Fruit fly (Drosophila melanogaster) whole organism, embryonic: ENCODE data around the gene CG7912.

Experiments used
- Ada2b ChIP-seq: fragments of 200-800 bp; sonication (Bioruptor generic); IDR thresholded peaks from 2 replicates; pipeline ENCODE4 v1.3.6; 2022; ENCODE audit warnings: missing biosample characterization, missing genetic modification characterization
- Atf3 ChIP-seq: fragments of 200-800 bp; sonication (Bioruptor generic); optimal IDR thresholded peaks from 3 replicates; lab custom pipeline; 2016; ENCODE audit warnings: missing biosample characterization, missing genetic modification characterization
- Awh ChIP-seq: fragments of 200-800 bp; sonication (Bioruptor generic); IDR thresholded peaks from 2 replicates; pipeline ENCODE4, ENCODE4 v1.3.6; 2022; ENCODE audit warnings: missing biosample characterization, missing genetic modification characterization
- CG1024 ChIP-seq: fragments of 200-800 bp; sonication (Bioruptor generic); IDR thresholded peaks from 2 replicates; pipeline ENCODE4 v1.3.6; 2022; ENCODE audit warnings: missing biosample characterization, missing genetic modification characterization
- CG11093 ChIP-seq: fragments of 200-800 bp; sonication (Bioruptor generic); IDR thresholded peaks from 3 replicates; pipeline ENCODE4 v1.3.6; 2022; ENCODE audit warnings: missing biosample characterization, missing genetic modification characterization
- CG15696 ChIP-seq: fragments of 200-800 bp; sonication (Bioruptor generic); optimal IDR thresholded peaks from 2 replicates; lab custom pipeline; 2019; ENCODE audit warnings: missing biosample characterization, mild to moderate bottlenecking, missing genetic modification characterization, moderate library complexity
- CG17912 ChIP-seq: fragments of 200-800 bp; sonication (Bioruptor generic); optimal IDR thresholded peaks from 2 replicates; lab custom pipeline; 2018; ENCODE audit warnings: missing biosample characterization, mild to moderate bottlenecking, missing genetic modification characterization
- CG3163 ChIP-seq: fragments of 200-800 bp; sonication (Bioruptor generic); optimal IDR thresholded peaks from 3 replicates; lab custom pipeline; 2016; ENCODE audit warnings: missing biosample characterization, missing genetic modification characterization
- CG4424 ChIP-seq: fragments of 200-800 bp; sonication (Bioruptor generic); optimal IDR thresholded peaks from 3 replicates; lab custom pipeline; 2016; ENCODE audit warnings: missing biosample characterization, missing genetic modification characterization
- CG4730 ChIP-seq: fragments of 200-800 bp; sonication (Bioruptor generic); IDR thresholded peaks from 2 replicates; pipeline ENCODE4 v1.3.6; 2022; ENCODE audit warnings: missing biosample characterization, missing genetic modification characterization
- CG6765 ChIP-seq: fragments of 200-800 bp; sonication (Bioruptor generic); optimal IDR thresholded peaks from 3 replicates; lab custom pipeline; 2017; ENCODE audit warnings: missing biosample characterization, mild to moderate bottlenecking, missing genetic modification characterization
- CG6791 ChIP-seq: fragments of 200-800 bp; sonication (Bioruptor generic); IDR thresholded peaks from 3 replicates; pipeline ENCODE4 v1.3.6; 2022; ENCODE audit warnings: missing biosample characterization, missing genetic modification characterization; ENCODE audit not compliant: partially characterized antibody
- CG7372 ChIP-seq: fragments of 200-800 bp; sonication (Bioruptor generic); IDR thresholded peaks from 2 replicates; pipeline ENCODE4 v1.3.6; 2022; ENCODE audit warnings: missing biosample characterization, missing genetic modification characterization
- CG7987 ChIP-seq: fragments of 200-800 bp; sonication (Bioruptor generic); optimal IDR thresholded peaks from 2 replicates; lab custom pipeline; 2018; ENCODE audit warnings: missing biosample characterization, mild to moderate bottlenecking, missing genetic modification characterization, moderate library complexity
- CG8944 ChIP-seq: fragments of 200-800 bp; sonication (Bioruptor generic); optimal IDR thresholded peaks from 3 replicates; lab custom pipeline; 2016; ENCODE audit warnings: missing biosample characterization, missing genetic modification characterization
- CTCF ChIP-seq: fragments of 200-800 bp; sonication (Bioruptor generic); optimal IDR thresholded peaks from 2 replicates; lab custom pipeline; 2017; ENCODE audit warnings: missing biosample characterization, mild to moderate bottlenecking, missing genetic modification characterization, moderate library complexity
- Chrac-16 ChIP-seq: fragments of 200-800 bp; sonication (Bioruptor generic); optimal IDR thresholded peaks from 3 replicates; lab custom pipeline; 2016; ENCODE audit warnings: missing biosample characterization, missing genetic modification characterization
- CkIIα-i1 ChIP-seq: fragments of 200-800 bp; sonication (Bioruptor generic); IDR thresholded peaks from 2 replicates; pipeline ENCODE4 v1.3.6; 2022; ENCODE audit warnings: missing biosample characterization, missing genetic modification characterization
- Dip3 ChIP-seq: fragments of 200-800 bp; sonication (Bioruptor generic); optimal IDR thresholded peaks from 3 replicates; lab custom pipeline; 2016; ENCODE audit warnings: missing biosample characterization, missing genetic modification characterization
- Drgx ChIP-seq: fragments of 200-800 bp; sonication (Bioruptor generic); IDR thresholded peaks from 2 replicates; pipeline ENCODE4 v1.3.6; 2022; ENCODE audit warnings: missing biosample characterization, missing genetic modification characterization
- Ets97D ChIP-seq: fragments of 200-800 bp; sonication (Bioruptor generic); optimal IDR thresholded peaks from 3 replicates; lab custom pipeline; 2016; ENCODE audit warnings: missing biosample characterization, missing genetic modification characterization
- HLH4C ChIP-seq: fragments of 200-800 bp; sonication (Bioruptor generic); IDR thresholded peaks from 3 replicates; pipeline ENCODE4 v1.3.6; 2022; ENCODE audit warnings: missing biosample characterization, missing genetic modification characterization; ENCODE audit not compliant: partially characterized antibody
- HmgZ ChIP-seq: fragments of 200-800 bp; sonication (Bioruptor generic); optimal IDR thresholded peaks from 2 replicates; lab custom pipeline; 2018; ENCODE audit warnings: missing biosample characterization, mild to moderate bottlenecking, missing genetic modification characterization
- Hr3 ChIP-seq: fragments of 200-800 bp; sonication (Bioruptor generic); optimal IDR thresholded peaks from 3 replicates; lab custom pipeline; 2016; ENCODE audit warnings: missing biosample characterization, missing genetic modification characterization
- Sry-β ChIP-seq: fragments of 200-800 bp; sonication (Bioruptor generic); optimal IDR thresholded peaks from 2 replicates; lab custom pipeline; 2018; ENCODE audit warnings: missing biosample characterization, mild to moderate bottlenecking, missing genetic modification characterization, moderate library complexity
- abd-A ChIP-seq: fragments of 200-800 bp; sonication (Bioruptor generic); optimal IDR thresholded peaks from 3 replicates; lab custom pipeline; 2019; ENCODE audit warnings: missing biosample characterization, mild to moderate bottlenecking, missing genetic modification characterization, moderate library complexity
- al ChIP-seq: fragments of 200-800 bp; sonication (Bioruptor generic); IDR thresholded peaks from 2 replicates; pipeline ENCODE4 v1.3.6; 2022; ENCODE audit warnings: missing biosample characterization, missing genetic modification characterization
- ap ChIP-seq: fragments of 200-800 bp; sonication (Bioruptor generic); IDR thresholded peaks from 2 replicates; pipeline ENCODE4 v1.3.6; 2022; ENCODE audit warnings: missing biosample characterization, missing genetic modification characterization
- ara ChIP-seq: fragments of 200-800 bp; sonication (Bioruptor generic); IDR thresholded peaks from 2 replicates; pipeline ENCODE4 v1.3.6; 2022; ENCODE audit warnings: missing biosample characterization, missing genetic modification characterization
- bcd ChIP-seq: fragments of 200-800 bp; sonication (Bioruptor generic); optimal IDR thresholded peaks from 2 replicates; lab custom pipeline; 2017; ENCODE audit warnings: missing biosample characterization, mild to moderate bottlenecking, missing genetic modification characterization
- btn ChIP-seq: fragments of 200-800 bp; sonication (Bioruptor generic); optimal IDR thresholded peaks from 2 replicates; lab custom pipeline; 2016; ENCODE audit warnings: missing biosample characterization, missing genetic modification characterization
- cas ChIP-seq: fragments of 200-800 bp; sonication (Bioruptor generic); IDR thresholded peaks from 2 replicates; pipeline ENCODE4 v1.3.6; 2022; ENCODE audit warnings: missing biosample characterization, missing genetic modification characterization
- chinmo ChIP-seq: fragments of 200-800 bp; sonication (Bioruptor generic); IDR thresholded peaks from 4 replicates; pipeline ENCODE4 v1.3.6; 2022; ENCODE audit warnings: missing biosample characterization, missing genetic modification characterization; ENCODE audit not compliant: partially characterized antibody
- chm ChIP-seq: fragments of 200-800 bp; sonication (Bioruptor generic); IDR thresholded peaks from 2 replicates; pipeline ENCODE4 v1.3.6; 2022; ENCODE audit warnings: missing biosample characterization, missing genetic modification characterization
- crol ChIP-seq: fragments of 200-800 bp; sonication (Bioruptor generic); IDR thresholded peaks from 2 replicates; pipeline ENCODE4 v1.3.6; 2022; ENCODE audit warnings: missing biosample characterization, missing genetic modification characterization
- da ChIP-seq: fragments of 200-800 bp; sonication (Bioruptor generic); optimal IDR thresholded peaks from 2 replicates; lab custom pipeline; 2016; ENCODE audit warnings: missing biosample characterization, missing genetic modification characterization
- dm ChIP-seq: fragments of 200-800 bp; sonication (Bioruptor generic); optimal IDR thresholded peaks from 3 replicates; lab custom pipeline; 2016; ENCODE audit warnings: missing biosample characterization, missing genetic modification characterization
- emc ChIP-seq: fragments of 200-800 bp; sonication (Bioruptor generic); optimal IDR thresholded peaks from 2 replicates; lab custom pipeline; 2016; ENCODE audit warnings: missing biosample characterization, missing genetic modification characterization
- en ChIP-seq: fragments of 200-800 bp; sonication (Bioruptor generic); optimal IDR thresholded peaks from 2 replicates; lab custom pipeline; 2016; ENCODE audit warnings: missing biosample characterization, missing genetic modification characterization
- esg ChIP-seq: fragments of 200-800 bp; sonication (Bioruptor generic); conservative IDR thresholded peaks from 2 replicates; pipeline ENCODE4 v1.3.6; 2022; ENCODE audit warnings: missing biosample characterization, missing genetic modification characterization
- grn ChIP-seq: fragments of 200-800 bp; sonication (Bioruptor generic); optimal IDR thresholded peaks from 3 replicates; lab custom pipeline; 2017; ENCODE audit warnings: missing biosample characterization, missing genetic modification characterization
- ham ChIP-seq: fragments of 200-800 bp; sonication (Bioruptor generic); IDR thresholded peaks from 2 replicates; pipeline ENCODE4 v1.3.6; 2022; ENCODE audit warnings: missing biosample characterization, missing genetic modification characterization
- hbn ChIP-seq: fragments of 200-800 bp; sonication (Bioruptor generic); IDR thresholded peaks from 2 replicates; pipeline ENCODE4 v1.3.6; 2022; ENCODE audit warnings: missing biosample characterization, missing genetic modification characterization; ENCODE audit not compliant: partially characterized antibody
- hth ChIP-seq: fragments of >200 bp; optimal IDR thresholded peaks from 2 replicates; lab custom pipeline; 2017; ENCODE audit warnings: inconsistent platforms
- lola ChIP-seq, 3 experiments: fragments of >200 bp in 2 of 3; fragments of 200-800 bp in 1 of 3; sonication (Bioruptor generic) in 1 of 3; optimal IDR thresholded peaks; 2 replicates each; lab custom pipeline; 2017 to 2019; ENCODE audit warnings: missing biosample characterization in 3 of 3, missing genetic modification characterization in 3 of 3, mild to moderate bottlenecking in 1 of 3, moderate library complexity in 1 of 3
- nmo ChIP-seq: fragments of 200-800 bp; sonication (Bioruptor generic); optimal IDR thresholded peaks from 2 replicates; lab custom pipeline; 2018; ENCODE audit warnings: missing biosample characterization, mild to moderate bottlenecking, missing genetic modification characterization, moderate library complexity
- psq ChIP-seq: fragments of 200-800 bp; sonication (Bioruptor generic); optimal IDR thresholded peaks from 2 replicates; lab custom pipeline; 2017; ENCODE audit warnings: missing biosample characterization, missing genetic modification characterization
- run ChIP-seq: fragments of 200-800 bp; sonication (Bioruptor generic); optimal IDR thresholded peaks from 3 replicates; lab custom pipeline; 2018; ENCODE audit warnings: missing biosample characterization, mild to moderate bottlenecking, missing genetic modification characterization
- sd ChIP-seq: fragments of 200-800 bp; sonication (Bioruptor generic); optimal IDR thresholded peaks from 3 replicates; lab custom pipeline; 2018; ENCODE audit warnings: missing biosample characterization, mild to moderate bottlenecking, missing genetic modification characterization, moderate library complexity
- sisA ChIP-seq: fragments of 200-800 bp; sonication (Bioruptor generic); IDR thresholded peaks from 2 replicates; pipeline ENCODE4 v1.3.6; 2022; ENCODE audit warnings: missing biosample characterization, missing genetic modification characterization
- tup ChIP-seq: fragments of 200-800 bp; sonication (Bioruptor generic); optimal IDR thresholded peaks from 2 replicates; lab custom pipeline; 2016; ENCODE audit warnings: missing biosample characterization, mild to moderate bottlenecking, missing genetic modification characterization, moderate library complexity
- zfh1 ChIP-seq: fragments of 200-800 bp; sonication (Bioruptor generic); IDR thresholded peaks from 3 replicates; pipeline ENCODE4 v1.3.6; 2022; ENCODE audit warnings: missing biosample characterization, missing genetic modification characterization

CG7912 gene

DNA sequence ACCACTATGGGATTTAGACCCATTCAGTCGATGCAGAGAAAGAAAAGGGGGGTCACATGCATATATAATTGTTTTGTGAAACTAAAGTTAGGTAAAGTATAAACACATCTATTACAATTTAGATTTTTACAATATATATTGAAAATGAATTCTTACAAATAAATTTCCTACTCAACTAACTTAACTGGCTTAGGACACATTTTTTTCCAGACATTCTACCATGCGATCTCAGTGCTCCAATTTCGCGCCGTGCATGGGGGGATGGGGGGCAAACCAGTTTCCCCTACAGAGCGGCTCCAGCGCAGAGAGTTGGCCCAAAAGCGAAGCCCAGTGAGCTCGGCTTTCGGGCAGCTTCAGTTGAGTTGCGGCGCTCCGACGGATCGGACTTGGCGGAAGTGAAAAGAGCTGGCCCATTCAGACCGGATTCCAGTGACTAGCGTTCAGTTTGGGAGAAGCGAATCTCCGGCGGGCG, 25.9 kb downstream of the CG7912 start, which contains the start of gene CG7896 (continued):
- TF ChIP-seq nmo (GFP tag; lab: Kevin White, UChicago) (peak; percentile 89), tup (GFP tag; lab: Kevin White, UChicago) (no peak), sd (tag; lab: Kevin White, UChicago) (peak; percentile 19), dm (GFP tag; lab: Kevin White, UChicago) (no peak), run (tag; lab: Kevin White, UChicago) (no peak), ap (GFP tag; lab: Robert Waterston, UW) (no peak), CG17912 (GFP tag; lab: Kevin White, UChicago) (no peak), zfh1 (GFP tag; lab: Robert Waterston, UW) (peak; percentile 81), lola (GFP tag; optimal IDR thresholded peaks at IDR 0.05; lab: Kevin White, UChicago) (peak in 1 of 3 experiments; percentile 54), Ets97D (GFP tag; lab: Kevin White, UChicago) (no peak), ara (GFP tag; lab: Robert Waterston, UW) (peak; percentile 68), grn (GFP tag; lab: Kevin White, UChicago) (no peak), Atf3 (GFP tag; lab: Kevin White, UChicago) (no peak), ham (GFP tag; lab: Robert Waterston, UW) (0 out of 2 replicates have a peak, but pooled peaks have one; percentile 38), CG3163 (GFP tag; lab: Kevin White, UChicago) (no peak), CTCF (GFP tag; lab: Kevin White, UChicago) (no peak), emc (no peak), CG6791 (GFP tag; lab: Robert Waterston, UW) (0 out of 3 replicates have a peak, but pooled peaks have one; percentile 27), al (peak; percentile 81), CG6765 (GFP tag; lab: Kevin White, UChicago) (peak; percentile 31), da (GFP tag; lab: Kevin White, UChicago) (no peak), CG11093 (GFP tag; lab: Robert Waterston, UW) (peak; percentile 78), CG1024 (GFP tag; lab: Robert Waterston, UW) (no peak), CG8944 (no peak), CG15696 (tag; lab: Kevin White, UChicago) (peak; percentile 22), Sry-β (GFP tag; lab: Kevin White, UChicago) (no peak), cas (GFP tag; lab: Robert Waterston, UW) (0 out of 2 replicates have a peak, but pooled peaks have one; percentile 14), CG7987 (no peak), btn (GFP tag; lab: Kevin White, UChicago) (no peak), crol (GFP tag; lab: Robert Waterston, UW) (0 out of 2 replicates have a peak, but pooled peaks have one; percentile 28), chm (GFP tag; lab: Robert Waterston, UW) (no peak), Ada2b (GFP tag; lab: Robert Waterston, UW) (peak; percentile 76), abd-A (tag; lab: Kevin White, UChicago) (no peak), Awh (GFP tag; lab: Robert Waterston, UW) (peak; percentile 66), hth (lab: Kevin White, UChicago) (no peak), Hr3 (GFP tag; lab: Kevin White, UChicago) (peak; percentile 65), HLH4C (GFP tag; lab: Robert Waterston, UW) (no peak), psq (peak; percentile 4), Dip3 (GFP tag; lab: Kevin White, UChicago) (peak; percentile 6), CG7372 (peak; percentile 75), CkIIα-i1 (no peak), chinmo (peak; percentile 86; the same call in 3 of the 4 replicates), Drgx (GFP tag; lab: Robert Waterston, UW) (peak; percentile 90), sisA (GFP tag; lab: Robert Waterston, UW) (peak; percentile 76), CG4424 (GFP tag; lab: Kevin White, UChicago) (peak; percentile 69), esg (GFP tag; lab: Robert Waterston, UW) (peak; percentile 69), Chrac-16 (GFP tag; lab: Kevin White, UChicago) (peak; percentile 60), CG4730 (GFP tag; lab: Robert Waterston, UW) (peak; percentile 74), bcd (GFP tag; lab: Kevin White, UChicago) (peak; percentile 74), HmgZ (tag; lab: Kevin White, UChicago) (peak; percentile 26), en (GFP tag; lab: Kevin White, UChicago) (no peak), hbn (GFP tag; lab: Robert Waterston, UW) (no peak)
